Worm (Caenorhabditis elegans) whole organism, mixed stage, embryonic: Measurements from ENCODE around the gene ugt-67.

Experiments used
- M03D4.4 ChIP-seq: sonication (generic microtip); optimal IDR thresholded peaks from 2 replicates; lab custom pipeline; 2017; ENCODE audit warnings: mild to moderate bottlenecking, missing genetic modification characterization, missing compliant biosample characterization
- blmp-1 ChIP-seq: fragments of 150-350 bp; optimal IDR thresholded peaks from 2 replicates; lab custom pipeline; 2014; ENCODE audit warnings: missing biosample characterization, missing genetic modification characterization
- ceh-39 ChIP-seq: fragments of 150-350 bp; optimal IDR thresholded peaks from 2 replicates; lab custom pipeline; 2014; ENCODE audit warnings: missing biosample characterization, missing genetic modification characterization
- ceh-43 ChIP-seq: fragments of 200-800 bp; sonication (Bioruptor generic); optimal IDR thresholded peaks from 2 replicates; lab custom pipeline; 2018; ENCODE audit warnings: mild to moderate bottlenecking, missing genetic modification characterization, moderate library complexity, missing compliant biosample characterization
- ces-1 ChIP-seq: fragments of 150-350 bp; optimal IDR thresholded peaks from 2 replicates; lab custom pipeline; 2014; ENCODE audit warnings: missing biosample characterization, missing genetic modification reagents, missing genetic modification characterization
- cnd-1 ChIP-seq: fragments of 200-800 bp; sonication (Bioruptor generic); optimal IDR thresholded peaks from 2 replicates; lab custom pipeline; 2018; ENCODE audit warnings: mild to moderate bottlenecking, missing genetic modification characterization, missing compliant biosample characterization
- elt-1 ChIP-seq: sonication (generic microtip); optimal IDR thresholded peaks from 2 replicates; lab custom pipeline; 2017; ENCODE audit warnings: missing genetic modification characterization, mild to moderate bottlenecking, missing compliant biosample characterization, antibody characterized with exemption, moderate library complexity, borderline replicate concordance; ENCODE audit not compliant: insufficient read depth
- flh-1 ChIP-seq: fragments of 200-800 bp; sonication (Bioruptor generic); optimal IDR thresholded peaks from 2 replicates; lab custom pipeline; 2018; ENCODE audit warnings: mild to moderate bottlenecking, missing genetic modification characterization, moderate library complexity, missing compliant biosample characterization
- ham-2 ChIP-seq: fragments of 200-800 bp; sonication (Bioruptor generic); optimal IDR thresholded peaks from 2 replicates; lab custom pipeline; 2018; ENCODE audit warnings: mild to moderate bottlenecking, missing genetic modification characterization, missing compliant biosample characterization
- hlh-1 ChIP-seq: fragments of 150-350 bp; optimal IDR thresholded peaks from 2 replicates; lab custom pipeline; 2014; ENCODE audit warnings: missing biosample characterization, missing genetic modification reagents, missing genetic modification characterization
- lin-32 ChIP-seq: fragments of 200-800 bp; sonication (Bioruptor generic); optimal IDR thresholded peaks from 2 replicates; lab custom pipeline; 2018; ENCODE audit warnings: mild to moderate bottlenecking, missing genetic modification characterization, missing compliant biosample characterization
- lsy-2 ChIP-seq: fragments of 150-350 bp; optimal IDR thresholded peaks from 2 replicates; lab custom pipeline; 2014; ENCODE audit warnings: missing biosample characterization, missing genetic modification characterization
- mab-5 ChIP-seq: fragments of 150-350 bp; optimal IDR thresholded peaks from 2 replicates; lab custom pipeline; 2014; ENCODE audit warnings: missing biosample characterization, missing genetic modification characterization
- mep-1 ChIP-seq: fragments of 150-350 bp; optimal IDR thresholded peaks from 2 replicates; lab custom pipeline; 2017; ENCODE audit warnings: missing biosample characterization, missing genetic modification reagents, missing genetic modification characterization, inconsistent platforms
- mls-2 ChIP-seq: sonication (generic microtip); optimal IDR thresholded peaks from 2 replicates; lab custom pipeline; 2016; ENCODE audit warnings: mild to moderate bottlenecking, missing genetic modification characterization, moderate library complexity, missing compliant biosample characterization
- nhr-12 ChIP-seq: fragments of 150-350 bp; optimal IDR thresholded peaks from 2 replicates; lab custom pipeline; 2014; ENCODE audit warnings: missing biosample characterization, missing genetic modification characterization
- nhr-2 ChIP-seq: fragments of 150-350 bp; optimal IDR thresholded peaks from 2 replicates; lab custom pipeline; 2014; ENCODE audit warnings: missing biosample characterization, missing genetic modification characterization
- nhr-237 ChIP-seq: fragments of 150-350 bp; optimal IDR thresholded peaks from 2 replicates; lab custom pipeline; 2014; ENCODE audit warnings: missing biosample characterization, missing genetic modification characterization
- nhr-28 ChIP-seq: fragments of 150-350 bp; optimal IDR thresholded peaks from 2 replicates; lab custom pipeline; 2014; ENCODE audit warnings: missing biosample characterization, missing genetic modification characterization
- nhr-76 ChIP-seq: sonication (generic microtip); optimal IDR thresholded peaks from 2 replicates; lab custom pipeline; 2017; ENCODE audit warnings: missing biosample characterization, missing genetic modification characterization
- pha-4 ChIP-seq: fragments of 150-350 bp; optimal IDR thresholded peaks from 2 replicates; lab custom pipeline; 2018; ENCODE audit warnings: missing biosample characterization, missing genetic modification reagents, missing genetic modification characterization
- sem-2 ChIP-seq: fragments of 200-800 bp; sonication (Bioruptor generic); optimal IDR thresholded peaks from 2 replicates; lab custom pipeline; 2018; ENCODE audit warnings: mild to moderate bottlenecking, missing genetic modification characterization, missing compliant biosample characterization
- sptf-1 ChIP-seq: sonication (generic microtip); optimal IDR thresholded peaks from 2 replicates; lab custom pipeline; 2017; ENCODE audit warnings: mild to moderate bottlenecking, missing genetic modification characterization, moderate library complexity, missing compliant biosample characterization
- tbx-8 ChIP-seq: fragments of 200-800 bp; sonication (Bioruptor generic); optimal IDR thresholded peaks from 2 replicates; lab custom pipeline; 2018; ENCODE audit warnings: mild to moderate bottlenecking, missing genetic modification characterization, moderate library complexity, missing compliant biosample characterization
- unc-62 ChIP-seq: fragments of 150-350 bp; optimal IDR thresholded peaks from 2 replicates; lab custom pipeline; 2014; ENCODE audit warnings: missing biosample characterization, missing genetic modification reagents, missing genetic modification characterization
- zip-8 ChIP-seq: fragments of 150-350 bp; optimal IDR thresholded peaks from 2 replicates; lab custom pipeline; 2014; ENCODE audit warnings: missing biosample characterization, missing genetic modification characterization
- ztf-11 ChIP-seq: fragments of 150-350 bp; optimal IDR thresholded peaks from 2 replicates; lab custom pipeline; 2014; ENCODE audit warnings: missing biosample characterization, missing genetic modification characterization

The ugt-67 gene

DNA sequence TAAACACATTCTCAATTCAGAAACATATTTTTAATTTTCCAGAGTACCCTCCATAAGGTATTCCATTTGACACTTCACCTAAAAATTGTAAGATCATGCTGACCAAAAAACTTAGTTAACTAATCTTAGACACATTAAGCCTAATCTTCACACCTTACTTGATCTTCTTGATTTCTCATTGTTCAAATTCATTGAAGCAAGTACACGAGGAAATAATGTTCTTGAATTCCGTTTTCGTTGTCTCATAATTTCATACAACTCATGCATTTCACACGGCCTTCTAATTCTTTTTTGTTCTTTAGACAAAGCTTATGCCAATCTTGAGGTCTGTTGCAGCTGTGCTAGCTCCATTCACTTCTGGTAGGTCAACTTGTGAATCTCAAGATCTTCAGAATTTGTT is 29.2 kb upstream of the ugt-67 start, which contains the start of gene srd-33:
srd-33 (plus strand) TSS at position 301 of the 400 bp plus-strand sequence.
- no peak for TF ChIP-seq cnd-1 (tag; lab: Kevin White, UChicago)
- TF ChIP-seq hlh-1 (tag; lab: Kevin White, UChicago), result no peak
- TF ChIP-seq nhr-76 (tag; lab: Kevin White, UChicago), result no peak
- TF ChIP-seq ceh-43 (GFP tag; lab: Kevin White, UChicago), result no peak
- TF ChIP-seq tbx-8, result no peak
- no peak for TF ChIP-seq blmp-1 (tag; lab: Kevin White, UChicago)
- no peak for TF ChIP-seq flh-1 (GFP tag; lab: Kevin White, UChicago)

DNA sequence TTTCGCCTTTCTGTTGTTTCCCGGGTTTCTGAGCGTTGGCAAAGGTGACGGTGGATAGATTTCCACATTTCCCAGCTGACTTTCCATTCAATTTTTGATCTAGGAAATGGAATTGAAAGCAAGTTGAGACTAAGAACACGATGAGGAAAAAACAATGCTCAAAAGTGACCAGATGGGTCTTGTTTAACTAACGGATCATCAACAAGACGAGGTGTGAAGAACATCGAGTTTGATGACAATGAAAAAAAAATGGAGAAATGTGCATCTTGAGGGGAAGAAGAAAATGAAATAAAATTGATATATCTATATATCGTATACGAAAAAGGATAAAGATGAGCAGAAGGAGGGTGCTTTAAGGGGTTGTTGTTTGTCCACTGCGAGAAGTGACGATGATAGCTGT is 23.6 kb upstream of the ugt-67 start, which contains the start of gene T19H12.6:
T19H12.6 (minus strand) TSS at position 101 of the 400 bp plus-strand sequence.
- TF ChIP-seq ces-1 (GFP tag; lab: Kevin White, UChicago) (no peak), cnd-1 (tag; lab: Kevin White, UChicago) (no peak), mab-5 (tag; lab: Kevin White, UChicago) (no peak), ztf-11 (tag; lab: Kevin White, UChicago) (no peak)

- TF ChIP-seq ceh-43 (GFP tag; lab: Kevin White, UChicago), result no peak
- no peak for TF ChIP-seq unc-62 (GFP tag; lab: Kevin White, UChicago)
- TF ChIP-seq mls-2 (tag; lab: Kevin White, UChicago), result no peak
Observed at ce11 chrV:4879251-4879650, 21.9 kb upstream of the ugt-67 start, which contains the start of gene T19H12.15. Gene T19H12.15, minus strand, starts transcription at chrV:4879351.

DNA sequence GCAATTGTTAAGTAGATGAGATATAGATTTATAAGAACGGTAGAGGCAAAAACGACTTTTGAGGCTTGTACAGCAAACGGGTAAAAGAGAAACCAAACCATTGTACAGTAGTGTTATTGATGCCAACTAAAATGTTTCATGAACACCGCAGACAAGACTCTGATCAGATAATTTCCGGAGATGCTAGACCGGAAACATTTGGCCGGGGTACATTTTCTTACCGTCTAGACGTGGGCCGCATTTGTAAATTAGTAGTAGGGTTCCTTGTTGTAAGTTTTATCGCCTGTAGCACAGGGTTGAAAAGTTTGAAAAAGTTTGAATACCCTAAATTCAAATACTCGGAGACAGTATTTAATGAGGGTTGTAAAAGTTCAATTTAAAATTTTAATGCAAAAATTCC is 19.8 kb upstream of the ugt-67 start, which contains the start of gene str-32:
str-32 (minus strand) TSS at position 101 of the 400 bp plus-strand sequence.
- TF ChIP-seq sem-2 (GFP tag; lab: Kevin White, UChicago) (no peak), sptf-1 (no peak), mab-5 (tag; lab: Kevin White, UChicago) (no peak), ceh-39 (tag; lab: Kevin White, UChicago) (no peak), cnd-1 (tag; lab: Kevin White, UChicago) (no peak), lin-32 (GFP tag; lab: Kevin White, UChicago) (no peak), nhr-12 (tag; lab: Kevin White, UChicago) (no peak), mls-2 (tag; lab: Kevin White, UChicago) (no peak), blmp-1 (tag; lab: Kevin White, UChicago) (no peak), flh-1 (GFP tag; lab: Kevin White, UChicago) (no peak), ham-2 (no peak), ces-1 (GFP tag; lab: Kevin White, UChicago) (no peak), lsy-2 (tag; lab: Kevin White, UChicago) (no peak), elt-1 (tag; lab: Kevin White, UChicago) (no peak), zip-8 (tag; lab: Kevin White, UChicago) (no peak), ceh-43 (GFP tag; lab: Kevin White, UChicago) (no peak), pha-4 (tag; lab: Kevin White, UChicago) (no peak), nhr-237 (tag; lab: Kevin White, UChicago) (no peak)

DNA sequence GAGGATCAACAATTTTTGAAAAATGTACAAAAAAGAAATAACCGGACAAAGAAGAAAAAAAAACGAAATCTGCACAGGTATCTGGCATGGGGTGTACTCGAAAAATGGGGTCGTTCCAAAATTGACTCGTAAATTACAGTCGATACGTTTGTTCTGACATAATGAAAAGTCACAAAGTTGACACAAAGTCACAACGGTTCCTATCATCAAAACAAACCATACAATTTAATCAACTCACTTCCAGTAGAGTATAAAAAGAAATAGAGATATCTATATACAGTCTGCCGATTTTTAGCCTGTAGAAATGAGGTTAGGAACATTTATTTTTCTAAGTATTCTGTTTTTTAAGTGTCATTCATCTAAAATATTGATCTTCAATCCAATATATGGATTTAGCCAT is 16.7 kb upstream of the ugt-67 start, which contains the start of gene T19H12.12:
T19H12.12 (plus strand) TSS at position 301 of the 400 bp plus-strand sequence.
- no peak for TF ChIP-seq mab-5 (tag; lab: Kevin White, UChicago)

DNA sequence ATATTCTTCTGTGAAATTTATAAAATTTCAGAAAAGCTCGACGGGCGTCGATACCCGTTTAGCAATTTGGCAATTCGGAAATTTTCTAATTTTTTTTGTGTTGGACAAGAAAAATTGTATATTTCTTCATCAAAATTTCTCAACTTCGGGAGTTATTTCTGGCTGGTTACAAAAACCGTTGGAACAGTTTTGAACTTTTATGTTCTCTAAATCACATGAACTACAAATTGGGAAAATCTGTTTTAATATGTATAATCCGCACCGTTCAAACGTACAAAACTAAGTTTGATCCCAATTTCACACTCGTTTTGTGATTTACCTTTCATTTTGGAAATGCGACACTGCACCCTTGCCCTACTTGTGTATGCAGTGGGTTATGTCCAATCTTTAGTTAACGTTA is 15.8 kb upstream of the ugt-67 start, which contains the start of gene T19H12.3:
T19H12.3 (plus strand) TSS at position 301 of the 400 bp plus-strand sequence.
- TF ChIP-seq nhr-28, result no peak
- TF ChIP-seq mep-1 (tag; lab: Kevin White, UChicago), result no peak
- TF ChIP-seq ztf-11 (tag; lab: Kevin White, UChicago), result no peak
- TF ChIP-seq zip-8 (tag; lab: Kevin White, UChicago), result no peak
- TF ChIP-seq tbx-8, result no peak
- no peak for TF ChIP-seq nhr-2
- TF ChIP-seq M03D4.4 (tag; lab: Kevin White, UChicago), result no peak
- no peak for TF ChIP-seq nhr-76 (tag; lab: Kevin White, UChicago)
- no peak for TF ChIP-seq ceh-39 (tag; lab: Kevin White, UChicago)
- no peak for TF ChIP-seq ces-1 (GFP tag; lab: Kevin White, UChicago)
